In genomic region chr3L:21574296-21574745, dm6 we compare ENCODE assay signal across 1 fruit fly cellular context.
TF ChIP-seq lines count a peak whose summit lies in the region.

No protein-coding gene starts in this region.

TF ChIP-seq in whole organism, embryonic, 481 proteins besides CTCF, POLR2A, EP300 and RAD21 (continued from another document):
- TF ChIP-seq bsh (GFP tag; optimal IDR thresholded peaks at IDR 0.05; lab: Kevin White, UChicago) (no peak), Hr78 (GFP tag; optimal IDR thresholded peaks at IDR 0.05; lab: Kevin White, UChicago) (no peak), BEAF-32 (GFP tag; optimal IDR thresholded peaks at IDR 0.05; lab: Kevin White, UChicago) (peak; percentile 22), tin (GFP tag; optimal IDR thresholded peaks at IDR 0.05; lab: Kevin White, UChicago) (no peak), ttk (GFP tag; IDR thresholded peaks at IDR 0.05; lab: Robert Waterston, UW) (no peak), CG12744 (GFP tag; optimal IDR thresholded peaks at IDR 0.05; lab: Kevin White, UChicago) (no peak), ERR (GFP tag; optimal IDR thresholded peaks at IDR 0.05; lab: Kevin White, UChicago) (no peak), hkb (optimal IDR thresholded peaks at IDR 0.05; lab: Kevin White, UChicago) (peak; percentile 24), hkb (GFP tag; IDR thresholded peaks at IDR 0.05; lab: Robert Waterston, UW) (no peak), CG8281 (tag; optimal IDR thresholded peaks at IDR 0.05; lab: Kevin White, UChicago) (no peak), CG17361 (GFP tag; IDR thresholded peaks at IDR 0.05; lab: Robert Waterston, UW) (no peak), mirr (GFP tag; optimal IDR thresholded peaks at IDR 0.05; lab: Kevin White, UChicago) (no peak), HLH54F (GFP tag; optimal IDR thresholded peaks at IDR 0.05; lab: Kevin White, UChicago) (no peak), CG10267 (tag; optimal IDR thresholded peaks at IDR 0.05; lab: Kevin White, UChicago) (no peak), CG3995 (GFP tag; optimal IDR thresholded peaks at IDR 0.05; lab: Kevin White, UChicago) (peak; percentile 13), tup (GFP tag; optimal IDR thresholded peaks at IDR 0.05; lab: Kevin White, UChicago) (no peak), CG6791 (GFP tag; IDR thresholded peaks at IDR 0.05; lab: Robert Waterston, UW; ENCODE audit: partially characterized antibody) (no peak), tap (tag; optimal IDR thresholded peaks at IDR 0.05; lab: Kevin White, UChicago) (no peak), abd-A (tag; optimal IDR thresholded peaks at IDR 0.05; lab: Kevin White, UChicago) (no peak), CG2116 (GFP tag; optimal IDR thresholded peaks at IDR 0.05; lab: Kevin White, UChicago) (peak; percentile 2), btn (GFP tag; optimal IDR thresholded peaks at IDR 0.05; lab: Kevin White, UChicago) (no peak), CG12659 (GFP tag; optimal IDR thresholded peaks at IDR 0.05; lab: Kevin White, UChicago) (peak; percentile 4), prd (optimal IDR thresholded peaks at IDR 0.05; lab: Kevin White, UChicago) (no peak), prd (GFP tag; IDR thresholded peaks at IDR 0.05; lab: Robert Waterston, UW) (no peak), tna (GFP tag; IDR thresholded peaks at IDR 0.05; lab: Robert Waterston, UW; ENCODE audit: partially characterized antibody) (no peak), CG31365 (tag; optimal IDR thresholded peaks at IDR 0.05; lab: Kevin White, UChicago) (no peak), Drgx (GFP tag; IDR thresholded peaks at IDR 0.05; lab: Robert Waterston, UW) (no peak), gce (GFP tag; IDR thresholded peaks at IDR 0.05; lab: Robert Waterston, UW) (no peak), CG2129 (GFP tag; IDR thresholded peaks at IDR 0.05; lab: Robert Waterston, UW; ENCODE audit: partially characterized antibody) (no peak), CG14667 (GFP tag; IDR thresholded peaks at IDR 0.05; lab: Robert Waterston, UW) (no peak), vnd (GFP tag; IDR thresholded peaks at IDR 0.05; lab: Robert Waterston, UW; ENCODE audit: partially characterized antibody) (no peak), CG6272 (GFP tag; IDR thresholded peaks at IDR 0.05; lab: Robert Waterston, UW) (no peak), CG17612 (GFP tag; IDR thresholded peaks at IDR 0.05; lab: Robert Waterston, UW) (no peak), ranshi (GFP tag; IDR thresholded peaks at IDR 0.05; lab: Robert Waterston, UW) (no peak), CG9932 (GFP tag; IDR thresholded peaks at IDR 0.05; lab: Robert Waterston, UW) (no peak), Blimp-1 (GFP tag; optimal IDR thresholded peaks at IDR 0.05; lab: Kevin White, UChicago) (no peak), CG4328 (GFP tag; optimal IDR thresholded peaks at IDR 0.05; lab: Kevin White, UChicago) (no peak), dmrt11E (tag; optimal IDR thresholded peaks at IDR 0.05; lab: Kevin White, UChicago) (no peak), CG11085 (GFP tag; IDR thresholded peaks at IDR 0.05; lab: Robert Waterston, UW) (no peak), CG1832 (GFP tag; optimal IDR thresholded peaks at IDR 0.05; lab: Kevin White, UChicago) (no peak), CG17912 (GFP tag; optimal IDR thresholded peaks at IDR 0.05; lab: Kevin White, UChicago) (no peak), pzg (GFP tag; optimal IDR thresholded peaks at IDR 0.05; lab: Kevin White, UChicago) (peak; percentile 49), Poxn (GFP tag; IDR thresholded peaks at IDR 0.05; lab: Robert Waterston, UW) (no peak), Ada2b (GFP tag; IDR thresholded peaks at IDR 0.05; lab: Robert Waterston, UW) (no peak), unc-4 (GFP tag; IDR thresholded peaks at IDR 0.05; lab: Robert Waterston, UW; ENCODE audit: partially characterized antibody) (no peak), NFAT (GFP tag; IDR thresholded peaks at IDR 0.05; lab: Robert Waterston, UW) (no peak), D19A (tag; optimal IDR thresholded peaks at IDR 0.05; lab: Kevin White, UChicago) (peak; percentile 22), CG12155 (GFP tag; optimal IDR thresholded peaks at IDR 0.05; lab: Kevin White, UChicago) (no peak), Dip3 (GFP tag; optimal IDR thresholded peaks at IDR 0.05; lab: Kevin White, UChicago) (no peak), CG6683 (GFP tag; optimal IDR thresholded peaks at IDR 0.05; lab: Kevin White, UChicago) (no peak), mam (GFP tag; optimal IDR thresholded peaks at IDR 0.05; lab: Kevin White, UChicago) (peak; percentile 37), onecut (GFP tag; IDR thresholded peaks at IDR 0.05; lab: Robert Waterston, UW) (no peak), tio (GFP tag; optimal IDR thresholded peaks at IDR 0.05; lab: Kevin White, UChicago) (no peak), Doc3 (GFP tag; IDR thresholded peaks at IDR 0.05; lab: Robert Waterston, UW; ENCODE audit: partially characterized antibody) (no peak), salm (tag; optimal IDR thresholded peaks at IDR 0.05; lab: Kevin White, UChicago) (no peak), H2.0 (GFP tag; IDR thresholded peaks at IDR 0.05; lab: Robert Waterston, UW) (no peak), CG16779 (GFP tag; IDR thresholded peaks at IDR 0.05; lab: Robert Waterston, UW) (no peak), bbx (GFP tag; IDR thresholded peaks at IDR 0.05; lab: Robert Waterston, UW; ENCODE audit: partially characterized antibody) (no peak), knrl (GFP tag; IDR thresholded peaks at IDR 0.05; lab: Robert Waterston, UW; ENCODE audit: partially characterized antibody) (0 out of 3 replicates have a peak, but pooled peaks have one; percentile 10), pho (GFP tag; optimal IDR thresholded peaks at IDR 0.05; lab: Kevin White, UChicago) (no peak), CG13123 (GFP tag; optimal IDR thresholded peaks at IDR 0.05; lab: Kevin White, UChicago) (no peak), CG14050 (GFP tag; IDR thresholded peaks at IDR 0.05; lab: Robert Waterston, UW) (no peak), sima (GFP tag; optimal IDR thresholded peaks at IDR 0.05; lab: Kevin White, UChicago) (no peak), trem (tag; optimal IDR thresholded peaks at IDR 0.05; lab: Kevin White, UChicago) (peak; percentile 13), CG14860 (GFP tag; IDR thresholded peaks at IDR 0.05; lab: Robert Waterston, UW; ENCODE audit: partially characterized antibody) (no peak), Atf3 (GFP tag; optimal IDR thresholded peaks at IDR 0.05; lab: Kevin White, UChicago) (no peak), maf-S (GFP tag; optimal IDR thresholded peaks at IDR 0.05; lab: Kevin White, UChicago) (no peak), fd102C (GFP tag; optimal IDR thresholded peaks at IDR 0.05; lab: Kevin White, UChicago) (no peak), CG18599 (GFP tag; optimal IDR thresholded peaks at IDR 0.05; lab: Kevin White, UChicago) (no peak), Spps (tag; optimal IDR thresholded peaks at IDR 0.05; lab: Kevin White, UChicago) (no peak), HmgZ (tag; optimal IDR thresholded peaks at IDR 0.05; lab: Kevin White, UChicago) (peak; percentile 18)
TF ChIP-seq in whole organism, embryonic: peak in this region for 41.
